Worm (Caenorhabditis elegans): ENCODE measurements around the gene nhr-1.

ce11 chrX:17527377-17527776, 13.5 kb downstream of the nhr-1 start:
- TF ChIP-seq dao-5 (tag; optimal IDR thresholded peaks at IDR 0.05) (no peak), him-1 (tag; optimal IDR thresholded peaks at IDR 0.05) (no peak)
